Fruit fly (Drosophila melanogaster): ENCODE measurements around the gene CG11630.

The CG11630 gene

dm6 chr2L:21794547-21795341, 10.9 kb upstream of the CG11630 start (continued):
- TF ChIP-seq danr (GFP tag; IDR thresholded peaks at IDR 0.05) = peak; percentile 95
- peak; percentile 97 for TF ChIP-seq HLH54F (GFP tag; optimal IDR thresholded peaks at IDR 0.05)
- TF ChIP-seq cg (GFP tag; optimal IDR thresholded peaks at IDR 0.05) = no peak
- peak; percentile 27 for TF ChIP-seq yki (optimal IDR thresholded peaks at IDR 0.05)
- TF ChIP-seq Gug (GFP tag; IDR thresholded peaks at IDR 0.05) = peak; percentile 93
- TF ChIP-seq CG2120 (GFP tag; optimal IDR thresholded peaks at IDR 0.05) = peak; percentile 98
- peak; percentile 95 for TF ChIP-seq CG4730 (GFP tag; IDR thresholded peaks at IDR 0.05)
- TF ChIP-seq CG10366 (GFP tag; IDR thresholded peaks at IDR 0.05) = peak; percentile 97
- TF ChIP-seq CG34376 (GFP tag; optimal IDR thresholded peaks at IDR 0.05) = peak; percentile 97
- peak; percentile 94 for TF ChIP-seq eyg (GFP tag; optimal IDR thresholded peaks at IDR 0.05)
- peak; percentile 79 for TF ChIP-seq dati (GFP tag; IDR thresholded peaks at IDR 0.05)
- TF ChIP-seq CG18619 (GFP tag; optimal IDR thresholded peaks at IDR 0.05) = peak; percentile 97
- peak; percentile 99 for TF ChIP-seq Ets65A (GFP tag)
- peak; percentile 96 for TF ChIP-seq Taf1 (GFP tag; IDR thresholded peaks at IDR 0.05)
- TF ChIP-seq CG16815 (GFP tag; optimal IDR thresholded peaks at IDR 0.05) = peak; percentile 96
- TF ChIP-seq Kr (GFP tag; optimal IDR thresholded peaks at IDR 0.05) = peak; percentile 77
- 0 out of 2 replicates have a peak, but pooled peaks have one; percentile 23 for TF ChIP-seq Scr (GFP tag; IDR thresholded peaks at IDR 0.05; ENCODE audit: partially characterized antibody)
- peak; percentile 91 for TF ChIP-seq HmgD (GFP tag; optimal IDR thresholded peaks at IDR 0.05)
- peak; percentile 99 for TF ChIP-seq vvl (GFP tag; IDR thresholded peaks at IDR 0.05)
- no peak for TF ChIP-seq Dp (GFP tag; optimal IDR thresholded peaks at IDR 0.05)
- peak; percentile 96 for TF ChIP-seq Asciz (GFP tag; optimal IDR thresholded peaks at IDR 0.05)
- peak; percentile 97 for TF ChIP-seq CG12071 (GFP tag; optimal IDR thresholded peaks at IDR 0.05)
- peak; percentile 95 to 98 for TF ChIP-seq chif (GFP tag; optimal IDR thresholded peaks at IDR 0.05)
- TF ChIP-seq Hmr (GFP tag; optimal IDR thresholded peaks at IDR 0.05) = peak; percentile 97
- peak; percentile 95 for TF ChIP-seq D19A (tag; optimal IDR thresholded peaks at IDR 0.05)
- peak; percentile 99 for TF ChIP-seq CG2712 (tag; optimal IDR thresholded peaks at IDR 0.05)
- TF ChIP-seq CG18476 (GFP tag; optimal IDR thresholded peaks at IDR 0.05) = peak; percentile 96
- peak; percentile 94 for TF ChIP-seq CHES-1-like (GFP tag; optimal IDR thresholded peaks at IDR 0.05)
- TF ChIP-seq Drgx (GFP tag; IDR thresholded peaks at IDR 0.05) = peak; percentile 97
- TF ChIP-seq CG15269 (tag; optimal IDR thresholded peaks at IDR 0.05) = peak; percentile 98
- TF ChIP-seq CG10543 (GFP tag; optimal IDR thresholded peaks at IDR 0.05) = peak; percentile 99
- peak; percentile 91 for TF ChIP-seq bowl (GFP tag; IDR thresholded peaks at IDR 0.05)
- peak; percentile 89 for TF ChIP-seq CG43689 (GFP tag; IDR thresholded peaks at IDR 0.05)
- peak; percentile 98 for TF ChIP-seq CG3847 (GFP tag; IDR thresholded peaks at IDR 0.05)
- peak; percentile 86 for TF ChIP-seq Bdp1 (GFP tag; optimal IDR thresholded peaks at IDR 0.05)
- TF ChIP-seq CG7556 (GFP tag; optimal IDR thresholded peaks at IDR 0.05) = peak; percentile 97
- peak; percentile 97 for TF ChIP-seq grau (tag; optimal IDR thresholded peaks at IDR 0.05)
- peak; percentile 89 for TF ChIP-seq aop (GFP tag; IDR thresholded peaks at IDR 0.05)
- TF ChIP-seq CG17385 (GFP tag; optimal IDR thresholded peaks at IDR 0.05) = peak; percentile 94
- no peak for TF ChIP-seq Dref (GFP tag; IDR thresholded peaks at IDR 0.05)
- peak in 1 of 3 experiments; percentile 98 for TF ChIP-seq lola (GFP tag; optimal IDR thresholded peaks at IDR 0.05)
- TF ChIP-seq Stat92E (GFP tag; optimal IDR thresholded peaks at IDR 0.05) = peak in 1 of 3 experiments; percentile 91
- peak; percentile 96 for TF ChIP-seq Side (GFP tag; optimal IDR thresholded peaks at IDR 0.05)
- TF ChIP-seq MBD-R2 (GFP tag; IDR thresholded peaks at IDR 0.05) = peak; percentile 97
- peak; percentile 95 for TF ChIP-seq CG7786 (GFP tag; optimal IDR thresholded peaks at IDR 0.05)
- TF ChIP-seq CG14710 (tag; optimal IDR thresholded peaks at IDR 0.05) = peak; percentile 97
- peak; percentile 95 for TF ChIP-seq odd (GFP tag; optimal IDR thresholded peaks at IDR 0.05)
- TF ChIP-seq CG10979 (tag; optimal IDR thresholded peaks at IDR 0.05) = peak; percentile 98
- peak in 1 of 2 experiments; percentile 95 for TF ChIP-seq Eip74EF (GFP tag; optimal IDR thresholded peaks at IDR 0.05)

Measured in whole organism, embryonic.